Fruit fly (Drosophila melanogaster): Measurements from ENCODE around the gene CG42587.

- no peak for TF ChIP-seq usp (GFP tag; optimal IDR thresholded peaks at IDR 0.05)
- TF ChIP-seq psq (GFP tag; optimal IDR thresholded peaks at IDR 0.05), result peak; percentile 55
- no peak for TF ChIP-seq CrebA (GFP tag; optimal IDR thresholded peaks at IDR 0.05; ENCODE audit: borderline replicate concordance)
- TF ChIP-seq sv (GFP tag; optimal IDR thresholded peaks at IDR 0.05), result peak; percentile 68
- peak; percentile 97 for TF ChIP-seq Myc (optimal IDR thresholded peaks at IDR 0.05)
- peak; percentile 67 for TF ChIP-seq Hnf4 (GFP tag; optimal IDR thresholded peaks at IDR 0.05)
- peak; percentile 1 for TF ChIP-seq brk (GFP tag; optimal IDR thresholded peaks at IDR 0.05)
- TF ChIP-seq dmrt93B (GFP tag; optimal IDR thresholded peaks at IDR 0.05), result peak; percentile 47
- TF ChIP-seq fru (GFP tag; optimal IDR thresholded peaks at IDR 0.05), result peak; percentile 69
- TF ChIP-seq GATAd (GFP tag; optimal IDR thresholded peaks at IDR 0.05), result no peak
- TF ChIP-seq pan (optimal IDR thresholded peaks at IDR 0.05), result no peak
- TF ChIP-seq dsf (GFP tag; optimal IDR thresholded peaks at IDR 0.05; ENCODE audit: borderline replicate concordance), result no peak
- no peak for TF ChIP-seq lola (GFP tag; optimal IDR thresholded peaks at IDR 0.05)
These were observed 38.8 kb downstream of the CG42587 start for dm6 chr2L:14706194-14706593.
